Fruit fly (Drosophila melanogaster) whole organism, embryonic: ENCODE results near the gene awd.

Experiments
- Atf-2 ChIP-seq: fragments of 200-800 bp; sonication (Bioruptor generic); optimal IDR thresholded peaks from 2 replicates; lab custom pipeline; 2016; ENCODE audit warnings: missing biosample characterization, missing genetic modification characterization
- CG10209 ChIP-seq: fragments of 200-800 bp; sonication (Bioruptor generic); optimal IDR thresholded peaks from 3 replicates; lab custom pipeline; 2017; ENCODE audit warnings: missing biosample characterization, mild to moderate bottlenecking, missing genetic modification characterization, missing genetic modification reagents
- CG1024 ChIP-seq: fragments of 200-800 bp; sonication (Bioruptor generic); IDR thresholded peaks from 2 replicates; pipeline ENCODE4 v1.3.6; 2022; ENCODE audit warnings: missing biosample characterization, missing genetic modification characterization
- CG10654 ChIP-seq: fragments of 200-800 bp; sonication (Bioruptor generic); optimal IDR thresholded peaks from 2 replicates; lab custom pipeline; 2016; ENCODE audit warnings: missing biosample characterization, missing genetic modification characterization
- CG12104 ChIP-seq: fragments of 200-800 bp; sonication (Bioruptor generic); optimal IDR thresholded peaks from 3 replicates; lab custom pipeline; 2016; ENCODE audit warnings: missing biosample characterization, missing genetic modification characterization
- CG13287 ChIP-seq: fragments of 200-800 bp; sonication (Bioruptor generic); IDR thresholded peaks from 2 replicates; pipeline ENCODE4 v1.3.6; 2022; ENCODE audit warnings: missing biosample characterization, missing genetic modification characterization; ENCODE audit not compliant: partially characterized antibody
- CG13624 ChIP-seq: fragments of 200-800 bp; sonication (Bioruptor generic); optimal IDR thresholded peaks from 2 replicates; lab custom pipeline; 2016; ENCODE audit warnings: missing biosample characterization, missing genetic modification characterization
- CG15514 ChIP-seq: fragments of 200-800 bp; sonication (Bioruptor generic); optimal IDR thresholded peaks from 3 replicates; lab custom pipeline; 2017; ENCODE audit warnings: missing biosample characterization, missing genetic modification characterization, mild to moderate bottlenecking, moderate library complexity, missing genetic modification reagents
- CG17361 ChIP-seq: fragments of 200-800 bp; sonication (Bioruptor generic); IDR thresholded peaks from 3 replicates; pipeline ENCODE4 v1.3.6; 2022; ENCODE audit warnings: missing biosample characterization, missing genetic modification characterization
- CG17912 ChIP-seq: fragments of 200-800 bp; sonication (Bioruptor generic); optimal IDR thresholded peaks from 2 replicates; lab custom pipeline; 2018; ENCODE audit warnings: missing biosample characterization, mild to moderate bottlenecking, missing genetic modification characterization
- CG1792 ChIP-seq: fragments of 200-800 bp; sonication (Bioruptor generic); optimal IDR thresholded peaks from 2 replicates; lab custom pipeline; 2016; ENCODE audit warnings: missing biosample characterization, missing genetic modification characterization
- CG1832 ChIP-seq: fragments of 200-800 bp; sonication (Bioruptor generic); optimal IDR thresholded peaks from 2 replicates; lab custom pipeline; 2017; ENCODE audit warnings: missing biosample characterization, mild to moderate bottlenecking, missing genetic modification characterization, inconsistent platforms
- CG31365 ChIP-seq: fragments of 200-800 bp; sonication (Bioruptor generic); optimal IDR thresholded peaks from 2 replicates; lab custom pipeline; 2018; ENCODE audit warnings: missing biosample characterization, mild to moderate bottlenecking, missing genetic modification characterization
- CG34376 ChIP-seq: fragments of 200-800 bp; sonication (Bioruptor generic); optimal IDR thresholded peaks from 2 replicates; lab custom pipeline; 2018; ENCODE audit warnings: missing biosample characterization, mild to moderate bottlenecking, missing genetic modification characterization
- CG4404 ChIP-seq: fragments of 200-800 bp; sonication (Bioruptor generic); IDR thresholded peaks from 2 replicates; pipeline ENCODE4 v1.3.6; 2022; ENCODE audit warnings: missing biosample characterization, missing genetic modification characterization
- CG4707 ChIP-seq: fragments of 200-800 bp; sonication (Bioruptor generic); optimal IDR thresholded peaks from 2 replicates; lab custom pipeline; 2018; ENCODE audit warnings: missing biosample characterization, mild to moderate bottlenecking, missing genetic modification characterization, moderate library complexity
- CG4854 ChIP-seq: fragments of 200-800 bp; sonication (Bioruptor generic); optimal IDR thresholded peaks from 2 replicates; lab custom pipeline; 2016; ENCODE audit warnings: missing biosample characterization, missing genetic modification characterization, inconsistent platforms
- CG6272 ChIP-seq: fragments of 200-800 bp; sonication (Bioruptor generic); IDR thresholded peaks from 2 replicates; pipeline ENCODE4 v1.3.6; 2022; ENCODE audit warnings: missing biosample characterization, missing genetic modification characterization
- CG6791 ChIP-seq: fragments of 200-800 bp; sonication (Bioruptor generic); IDR thresholded peaks from 3 replicates; pipeline ENCODE4 v1.3.6; 2022; ENCODE audit warnings: missing biosample characterization, missing genetic modification characterization; ENCODE audit not compliant: partially characterized antibody
- CG8089 ChIP-seq: fragments of 200-800 bp; sonication (Bioruptor generic); optimal IDR thresholded peaks from 3 replicates; lab custom pipeline; 2016; ENCODE audit warnings: missing biosample characterization, missing genetic modification characterization
- CHES-1-like ChIP-seq: fragments of 200-800 bp; sonication (Bioruptor generic); optimal IDR thresholded peaks from 2 replicates; lab custom pipeline; 2016; ENCODE audit warnings: missing biosample characterization, missing genetic modification characterization
- D19A ChIP-seq: fragments of 200-800 bp; optimal IDR thresholded peaks from 3 replicates; lab custom pipeline; 2019; ENCODE audit warnings: missing biosample characterization, mild to moderate bottlenecking, missing genetic modification characterization, moderate library complexity
- D19B ChIP-seq: fragments of 200-800 bp; sonication (Bioruptor generic); optimal IDR thresholded peaks from 2 replicates; lab custom pipeline; 2017; ENCODE audit warnings: missing biosample characterization, mild to moderate bottlenecking, missing genetic modification characterization
- Doc2 ChIP-seq: fragments of 200-800 bp; sonication (Bioruptor generic); IDR thresholded peaks from 2 replicates; pipeline ENCODE4 v1.3.6; 2022; ENCODE audit warnings: missing biosample characterization, missing genetic modification characterization
- HLH4C ChIP-seq: fragments of 200-800 bp; sonication (Bioruptor generic); IDR thresholded peaks from 3 replicates; pipeline ENCODE4 v1.3.6; 2022; ENCODE audit warnings: missing biosample characterization, missing genetic modification characterization; ENCODE audit not compliant: partially characterized antibody
- Mad ChIP-seq: fragments of 200-800 bp; sonication (Bioruptor generic); optimal IDR thresholded peaks from 2 replicates; lab custom pipeline; 2016; ENCODE audit warnings: missing biosample characterization, missing genetic modification characterization
- Nf-YA ChIP-seq: fragments of 200-800 bp; sonication (Bioruptor generic); IDR thresholded peaks from 2 replicates; pipeline ENCODE4 v1.3.6; 2022; ENCODE audit warnings: missing biosample characterization, missing genetic modification characterization
- Opbp ChIP-seq: fragments of 200-800 bp; sonication (Bioruptor generic); IDR thresholded peaks from 3 replicates; pipeline ENCODE4 v1.3.6; 2022; ENCODE audit warnings: missing biosample characterization, missing genetic modification characterization; ENCODE audit not compliant: partially characterized antibody
- Pdp1 ChIP-seq, 2 experiments: fragments of 200-800 bp; sonication (Bioruptor generic); optimal IDR thresholded peaks; 3 replicates each; lab custom pipeline; 2016; ENCODE audit warnings: missing biosample characterization in 2 of 2, missing genetic modification characterization in 2 of 2, mild to moderate bottlenecking in 1 of 2, moderate library complexity in 1 of 2
- Ravus ChIP-seq: fragments of 200-800 bp; sonication (Bioruptor generic); IDR thresholded peaks from 2 replicates; pipeline ENCODE4 v1.3.6; 2022; ENCODE audit warnings: missing biosample characterization, missing genetic modification characterization
- TFAM ChIP-seq: fragments of 200-800 bp; sonication (Bioruptor generic); optimal IDR thresholded peaks from 2 replicates; lab custom pipeline; 2017; ENCODE audit warnings: missing biosample characterization, missing genetic modification characterization, inconsistent platforms
- al ChIP-seq: fragments of 200-800 bp; sonication (Bioruptor generic); IDR thresholded peaks from 2 replicates; pipeline ENCODE4 v1.3.6; 2022; ENCODE audit warnings: missing biosample characterization, missing genetic modification characterization
- amos ChIP-seq: fragments of 200-800 bp; sonication (Bioruptor generic); IDR thresholded peaks from 2 replicates; pipeline ENCODE4 v1.3.6; 2022; ENCODE audit warnings: missing biosample characterization, missing genetic modification characterization; ENCODE audit not compliant: partially characterized antibody
- bsh ChIP-seq, 2 experiments: fragments of 200-800 bp; sonication (Bioruptor generic); optimal IDR thresholded peaks; 2 replicates each; lab custom pipeline; 2017 to 2018; ENCODE audit warnings: mild to moderate bottlenecking in 2 of 2, missing biosample characterization in 2 of 2, missing genetic modification characterization in 2 of 2, moderate library complexity in 1 of 2
- dati ChIP-seq: fragments of 200-800 bp; sonication (Bioruptor generic); IDR thresholded peaks from 2 replicates; pipeline ENCODE4 v1.3.6; 2022; ENCODE audit warnings: missing biosample characterization, missing genetic modification characterization
- emc ChIP-seq: fragments of 200-800 bp; sonication (Bioruptor generic); optimal IDR thresholded peaks from 2 replicates; lab custom pipeline; 2016; ENCODE audit warnings: missing biosample characterization, missing genetic modification characterization
- ftz-f1 ChIP-seq: fragments of 200-800 bp; sonication (Bioruptor generic); optimal IDR thresholded peaks from 2 replicates; lab custom pipeline; 2016; ENCODE audit warnings: missing biosample characterization, missing genetic modification characterization
- fu2 ChIP-seq: fragments of 200-800 bp; sonication (Bioruptor generic); optimal IDR thresholded peaks from 2 replicates; lab custom pipeline; 2016; ENCODE audit warnings: missing biosample characterization, missing genetic modification characterization
- gcm2 ChIP-seq: fragments of 200-800 bp; sonication (Bioruptor generic); optimal IDR thresholded peaks from 2 replicates; lab custom pipeline; 2016; ENCODE audit warnings: missing biosample characterization, missing genetic modification characterization
- hb ChIP-seq: fragments of 200-800 bp; sonication (Bioruptor generic); IDR thresholded peaks from 3 replicates; pipeline ENCODE4 v1.3.6; 2022; ENCODE audit warnings: missing biosample characterization, missing genetic modification characterization; ENCODE audit not compliant: partially characterized antibody
- hbn ChIP-seq: fragments of 200-800 bp; sonication (Bioruptor generic); IDR thresholded peaks from 2 replicates; pipeline ENCODE4 v1.3.6; 2022; ENCODE audit warnings: missing biosample characterization, missing genetic modification characterization; ENCODE audit not compliant: partially characterized antibody
- lmd ChIP-seq: fragments of 200-800 bp; sonication (Bioruptor generic); IDR thresholded peaks from 2 replicates; pipeline ENCODE4 v1.3.6; 2022; ENCODE audit warnings: missing biosample characterization, missing genetic modification characterization
- lov ChIP-seq, 2 experiments: fragments of 200-800 bp in 1 of 2; fragments of >200 bp in 1 of 2; sonication (Bioruptor generic) in 1 of 2; IDR thresholded peaks in 1 of 2; optimal IDR thresholded peaks in 1 of 2; 2 replicates in 1 of 2; 3 replicates in 1 of 2; pipeline versions ENCODE4 v1.3.6 to Lab custom; 2017 to 2022; ENCODE audit warnings: missing biosample characterization in 1 of 2, missing genetic modification characterization in 1 of 2
- nerfin-1 ChIP-seq: fragments of 200-800 bp; sonication (Bioruptor generic); optimal IDR thresholded peaks from 3 replicates; lab custom pipeline; 2019; ENCODE audit warnings: missing biosample characterization, mild to moderate bottlenecking, missing genetic modification characterization, moderate library complexity
- pzg ChIP-seq: fragments of 200-800 bp; sonication (Bioruptor generic); optimal IDR thresholded peaks from 3 replicates; lab custom pipeline; 2018; ENCODE audit warnings: missing biosample characterization, mild to moderate bottlenecking, missing genetic modification characterization, moderate library complexity
- row ChIP-seq: fragments of 200-800 bp; sonication (Bioruptor generic); IDR thresholded peaks from 3 replicates; pipeline ENCODE4 v1.3.6; 2022; ENCODE audit warnings: missing biosample characterization, missing genetic modification characterization
- sisA ChIP-seq: fragments of 200-800 bp; sonication (Bioruptor generic); IDR thresholded peaks from 2 replicates; pipeline ENCODE4 v1.3.6; 2022; ENCODE audit warnings: missing biosample characterization, missing genetic modification characterization
- unc-4 ChIP-seq: fragments of 200-800 bp; sonication (Bioruptor generic); IDR thresholded peaks from 2 replicates; pipeline ENCODE4 v1.3.6; 2022; ENCODE audit warnings: missing biosample characterization, missing genetic modification characterization; ENCODE audit not compliant: partially characterized antibody
- usp ChIP-seq: fragments of >200 bp; optimal IDR thresholded peaks from 2 replicates; lab custom pipeline; 2017; ENCODE audit warnings: missing biosample characterization, missing genetic modification characterization
- z ChIP-seq: fragments of 200-800 bp; sonication (Bioruptor generic); IDR thresholded peaks from 3 replicates; pipeline ENCODE4 v1.3.6; 2022; ENCODE audit warnings: missing biosample characterization, missing genetic modification characterization

The awd gene

dm6 chr3R:31709769-31710168 lies 36.1 kb downstream of the awd start (continued):
- TF ChIP-seq bsh (GFP tag; optimal IDR thresholded peaks at IDR 0.05; lab: Kevin White, UChicago) = peak in 1 of 2 experiments; percentile 24
- no peak for TF ChIP-seq hbn (GFP tag; lab: Robert Waterston, UW)
- TF ChIP-seq CG6272 (GFP tag; lab: Robert Waterston, UW) = no peak
- TF ChIP-seq nerfin-1 (tag; lab: Kevin White, UChicago) = no peak
- no peak for TF ChIP-seq amos (GFP tag; lab: Robert Waterston, UW)
- TF ChIP-seq emc (GFP tag; lab: Kevin White, UChicago) = no peak
- TF ChIP-seq sisA (GFP tag; lab: Robert Waterston, UW) = 0 out of 2 replicates have a peak, but pooled peaks have one; percentile 19
- no peak for TF ChIP-seq Doc2
- no peak for TF ChIP-seq CG31365 (tag; lab: Kevin White, UChicago)
- peak; percentile 65 for TF ChIP-seq D19A (tag; lab: Kevin White, UChicago)
- no peak for TF ChIP-seq hb (GFP tag; lab: Robert Waterston, UW)
- TF ChIP-seq CG13287 (GFP tag; lab: Robert Waterston, UW) = no peak
- TF ChIP-seq CG1832 (GFP tag; lab: Kevin White, UChicago) = no peak
- TF ChIP-seq unc-4 = no peak
- TF ChIP-seq HLH4C (GFP tag; lab: Robert Waterston, UW) = no peak
- TF ChIP-seq Mad = no peak
- no peak for TF ChIP-seq CG10209 (GFP tag; lab: Kevin White, UChicago)
- TF ChIP-seq ftz-f1 (GFP tag; lab: Kevin White, UChicago) = no peak
- TF ChIP-seq lmd (GFP tag; lab: Robert Waterston, UW) = peak; percentile 39; the same call in 1 of the 2 replicates
- TF ChIP-seq CG4854 (GFP tag; lab: Kevin White, UChicago) = no peak
- TF ChIP-seq Opbp (GFP tag; lab: Robert Waterston, UW) = no peak
- no peak for TF ChIP-seq CG13624 (GFP tag; lab: Kevin White, UChicago)
- TF ChIP-seq usp (GFP tag; lab: Kevin White, UChicago) = no peak
- no peak for TF ChIP-seq CHES-1-like (GFP tag; lab: Kevin White, UChicago)
- TF ChIP-seq CG15514 (GFP tag; lab: Kevin White, UChicago) = no peak
- no peak for TF ChIP-seq TFAM
- TF ChIP-seq CG8089 = no peak
- TF ChIP-seq CG17912 (GFP tag; lab: Kevin White, UChicago) = no peak
- no peak for TF ChIP-seq Nf-YA (GFP tag; lab: Robert Waterston, UW)
- no peak for TF ChIP-seq dati (GFP tag; lab: Robert Waterston, UW)
- TF ChIP-seq CG17361 (GFP tag; lab: Robert Waterston, UW) = 0 out of 3 replicates have a peak, but pooled peaks have one; percentile 24
- no peak for TF ChIP-seq CG6791 (GFP tag; lab: Robert Waterston, UW)
- TF ChIP-seq gcm2 (GFP tag; lab: Kevin White, UChicago) = no peak
- no peak for TF ChIP-seq Pdp1 (GFP tag; optimal IDR thresholded peaks at IDR 0.05; lab: Kevin White, UChicago)
- TF ChIP-seq Atf-2 (GFP tag; lab: Kevin White, UChicago) = no peak
- no peak for TF ChIP-seq CG1792 (GFP tag; lab: Kevin White, UChicago)
- TF ChIP-seq CG12104 (GFP tag; lab: Kevin White, UChicago) = no peak
- no peak for TF ChIP-seq CG34376 (GFP tag; lab: Kevin White, UChicago)
- TF ChIP-seq al = no peak
- TF ChIP-seq CG10654 = no peak
- TF ChIP-seq CG4404 (GFP tag; lab: Robert Waterston, UW) = no peak
- no peak for TF ChIP-seq CG1024
- TF ChIP-seq pzg = no peak
- peak; percentile 53 for TF ChIP-seq row (GFP tag; lab: Robert Waterston, UW)
- no peak for TF ChIP-seq fu2 (GFP tag; lab: Kevin White, UChicago)
- no peak for TF ChIP-seq CG4707
- TF ChIP-seq lov (optimal IDR thresholded peaks at IDR 0.05; lab: Kevin White, UChicago) = no peak
- no peak for TF ChIP-seq lov (GFP tag; IDR thresholded peaks at IDR 0.05; lab: Robert Waterston, UW)
- no peak for TF ChIP-seq z (GFP tag; lab: Robert Waterston, UW)
- no peak for TF ChIP-seq Ravus (GFP tag; lab: Robert Waterston, UW)
- TF ChIP-seq D19B = peak; percentile 47
